Fruit fly (Drosophila melanogaster) whole organism, embryonic: ENCODE measurements around the gene CG34313.
A peak's percentile ranks its signal among the peaks of the same experiment; 100 is the strongest.

Source experiments
- Awh ChIP-seq: fragments of 200-800 bp; sonication (Bioruptor generic); IDR thresholded peaks from 2 replicates; pipeline ENCODE4, ENCODE4 v1.3.6; 2022; ENCODE audit warnings: missing biosample characterization, missing genetic modification characterization
- B-H2 ChIP-seq: fragments of 200-800 bp; sonication (Bioruptor generic); optimal IDR thresholded peaks from 2 replicates; lab custom pipeline; 2018; ENCODE audit warnings: missing biosample characterization, mild to moderate bottlenecking, missing genetic modification characterization
- BEAF-32 ChIP-seq: fragments of 200-800 bp; sonication (Bioruptor generic); optimal IDR thresholded peaks from 3 replicates; lab custom pipeline; 2017; ENCODE audit warnings: missing biosample characterization, missing genetic modification characterization, mild to moderate bottlenecking, moderate library complexity, missing genetic modification reagents
- CG10267 ChIP-seq: fragments of 200-800 bp; sonication (Bioruptor generic); optimal IDR thresholded peaks from 2 replicates; lab custom pipeline; 2018; ENCODE audit warnings: missing biosample characterization, mild to moderate bottlenecking, missing genetic modification characterization, moderate library complexity
- CG12155 ChIP-seq: fragments of 200-800 bp; sonication (Bioruptor generic); optimal IDR thresholded peaks from 3 replicates; lab custom pipeline; 2016; ENCODE audit warnings: missing biosample characterization, missing genetic modification characterization
- CG12744 ChIP-seq: fragments of 200-800 bp; sonication (Bioruptor generic); optimal IDR thresholded peaks from 2 replicates; lab custom pipeline; 2016; ENCODE audit warnings: missing biosample characterization, missing genetic modification characterization
- CG13287 ChIP-seq: fragments of 200-800 bp; sonication (Bioruptor generic); IDR thresholded peaks from 2 replicates; pipeline ENCODE4 v1.3.6; 2022; ENCODE audit warnings: missing biosample characterization, missing genetic modification characterization; ENCODE audit not compliant: partially characterized antibody
- CG1529 ChIP-seq: fragments of 200-800 bp; sonication (Bioruptor generic); optimal IDR thresholded peaks from 3 replicates; lab custom pipeline; 2018; ENCODE audit warnings: missing biosample characterization, missing genetic modification characterization
- CG16779 ChIP-seq: fragments of 200-800 bp; sonication (Bioruptor generic); IDR thresholded peaks from 2 replicates; pipeline ENCODE4 v1.3.6; 2022; ENCODE audit warnings: missing biosample characterization, missing genetic modification characterization
- CG16815 ChIP-seq: fragments of 200-800 bp; sonication (Bioruptor generic); optimal IDR thresholded peaks from 3 replicates; lab custom pipeline; 2017; ENCODE audit warnings: missing biosample characterization, mild to moderate bottlenecking, missing genetic modification characterization
- CG3838 ChIP-seq: fragments of 200-800 bp; sonication (Bioruptor generic); optimal IDR thresholded peaks from 3 replicates; lab custom pipeline; 2016; ENCODE audit warnings: missing biosample characterization, missing genetic modification characterization
- CG7745 ChIP-seq: fragments of 200-800 bp; sonication (Bioruptor generic); optimal IDR thresholded peaks from 2 replicates; lab custom pipeline; 2018; ENCODE audit warnings: missing biosample characterization, mild to moderate bottlenecking, missing genetic modification characterization, moderate library complexity
- CG8924 ChIP-seq: fragments of 200-800 bp; optimal IDR thresholded peaks from 3 replicates; lab custom pipeline; 2019; ENCODE audit warnings: missing biosample characterization, mild to moderate bottlenecking, missing genetic modification characterization, moderate library complexity
- CG9727 ChIP-seq: fragments of 200-800 bp; sonication (Bioruptor generic); optimal IDR thresholded peaks from 3 replicates; lab custom pipeline; 2017; ENCODE audit warnings: missing biosample characterization, mild to moderate bottlenecking, missing genetic modification characterization
- CG9797 ChIP-seq: fragments of 200-800 bp; sonication (Bioruptor generic); optimal IDR thresholded peaks from 3 replicates; lab custom pipeline; 2018; ENCODE audit warnings: missing biosample characterization, mild to moderate bottlenecking, missing genetic modification characterization
- CrebB ChIP-seq: fragments of 200-800 bp; sonication (Bioruptor generic); optimal IDR thresholded peaks from 3 replicates; lab custom pipeline; 2018; ENCODE audit warnings: missing biosample characterization, mild to moderate bottlenecking, missing genetic modification characterization
- Dek ChIP-seq: fragments of 200-800 bp; sonication (Bioruptor generic); optimal IDR thresholded peaks from 3 replicates; lab custom pipeline; 2019; ENCODE audit warnings: missing biosample characterization, mild to moderate bottlenecking, missing genetic modification characterization, moderate library complexity
- H2.0 ChIP-seq: fragments of 200-800 bp; sonication (Bioruptor generic); IDR thresholded peaks from 2 replicates; pipeline ENCODE4 v1.3.6; 2022; ENCODE audit warnings: missing biosample characterization, missing genetic modification characterization
- HmgD ChIP-seq: fragments of 200-800 bp; sonication (Bioruptor generic); optimal IDR thresholded peaks from 3 replicates; lab custom pipeline; 2016; ENCODE audit warnings: missing biosample characterization, missing genetic modification characterization
- Hr3 ChIP-seq: fragments of 200-800 bp; sonication (Bioruptor generic); optimal IDR thresholded peaks from 3 replicates; lab custom pipeline; 2016; ENCODE audit warnings: missing biosample characterization, missing genetic modification characterization
- MTF-1 ChIP-seq: fragments of 200-800 bp; sonication (Bioruptor generic); optimal IDR thresholded peaks from 2 replicates; lab custom pipeline; 2018; ENCODE audit warnings: missing biosample characterization, mild to moderate bottlenecking, missing genetic modification characterization, borderline replicate concordance
- Mad ChIP-seq: fragments of 200-800 bp; sonication (Bioruptor generic); optimal IDR thresholded peaks from 2 replicates; lab custom pipeline; 2016; ENCODE audit warnings: missing biosample characterization, missing genetic modification characterization
- Nf-YC ChIP-seq: fragments of 200-800 bp; optimal IDR thresholded peaks from 3 replicates; lab custom pipeline; 2019; ENCODE audit warnings: missing biosample characterization, mild to moderate bottlenecking, missing genetic modification characterization, moderate library complexity
- Poxn ChIP-seq: fragments of 200-800 bp; sonication (Bioruptor generic); IDR thresholded peaks from 2 replicates; pipeline ENCODE4 v1.3.6; 2022; ENCODE audit warnings: missing biosample characterization, missing genetic modification characterization
- Ravus ChIP-seq: fragments of 200-800 bp; sonication (Bioruptor generic); IDR thresholded peaks from 2 replicates; pipeline ENCODE4 v1.3.6; 2022; ENCODE audit warnings: missing biosample characterization, missing genetic modification characterization
- Sry-β ChIP-seq: fragments of 200-800 bp; sonication (Bioruptor generic); optimal IDR thresholded peaks from 2 replicates; lab custom pipeline; 2018; ENCODE audit warnings: missing biosample characterization, mild to moderate bottlenecking, missing genetic modification characterization, moderate library complexity
- Usf ChIP-seq: fragments of 200-800 bp; sonication (Bioruptor generic); optimal IDR thresholded peaks from 2 replicates; lab custom pipeline; 2017; ENCODE audit warnings: missing genotype, missing biosample characterization, missing genetic modification characterization
- caup ChIP-seq: fragments of 200-800 bp; sonication (Bioruptor generic); optimal IDR thresholded peaks from 3 replicates; lab custom pipeline; 2017; ENCODE audit warnings: missing biosample characterization, mild to moderate bottlenecking, missing genetic modification characterization, moderate library complexity; ENCODE audit not compliant: severe bottlenecking
- cg ChIP-seq: fragments of 200-800 bp; sonication (Bioruptor generic); optimal IDR thresholded peaks from 3 replicates; lab custom pipeline; 2019; ENCODE audit warnings: missing biosample characterization, mild to moderate bottlenecking, missing genetic modification characterization, moderate library complexity
- crc ChIP-seq: fragments of 200-800 bp; sonication (Bioruptor generic); optimal IDR thresholded peaks from 2 replicates; lab custom pipeline; 2016; ENCODE audit warnings: missing biosample characterization, missing genetic modification characterization
- cwo ChIP-seq: fragments of 200-800 bp; sonication (Bioruptor generic); optimal IDR thresholded peaks from 3 replicates; lab custom pipeline; 2017; ENCODE audit warnings: missing biosample characterization, missing genetic modification characterization, mild to moderate bottlenecking, moderate library complexity, missing genetic modification reagents
- dan ChIP-seq: fragments of 200-800 bp; sonication (Bioruptor generic); IDR thresholded peaks from 2 replicates; pipeline ENCODE4 v1.3.6; 2022; ENCODE audit warnings: missing biosample characterization, missing genetic modification characterization
- dati ChIP-seq: fragments of 200-800 bp; sonication (Bioruptor generic); IDR thresholded peaks from 2 replicates; pipeline ENCODE4 v1.3.6; 2022; ENCODE audit warnings: missing biosample characterization, missing genetic modification characterization
- dmrt11E ChIP-seq: fragments of 200-800 bp; sonication (Bioruptor generic); optimal IDR thresholded peaks from 3 replicates; lab custom pipeline; 2018; ENCODE audit warnings: missing biosample characterization, mild to moderate bottlenecking, missing genetic modification characterization, moderate library complexity
- dpn ChIP-seq, 2 experiments: fragments of 200-800 bp; sonication (Bioruptor generic); optimal IDR thresholded peaks; 3 replicates each; lab custom pipeline; 2016; ENCODE audit warnings: missing biosample characterization in 2 of 2, missing genetic modification characterization in 2 of 2
- dysf ChIP-seq: fragments of 200-800 bp; sonication (Bioruptor generic); IDR thresholded peaks from 3 replicates; pipeline ENCODE4 v1.3.6; 2022; ENCODE audit warnings: missing biosample characterization, missing genetic modification characterization
- en ChIP-seq: fragments of 200-800 bp; sonication (Bioruptor generic); optimal IDR thresholded peaks from 2 replicates; lab custom pipeline; 2016; ENCODE audit warnings: missing biosample characterization, missing genetic modification characterization
- fru ChIP-seq: fragments of >200 bp; optimal IDR thresholded peaks from 2 replicates; lab custom pipeline; 2017
- ftz-f1 ChIP-seq: fragments of 200-800 bp; sonication (Bioruptor generic); optimal IDR thresholded peaks from 2 replicates; lab custom pipeline; 2016; ENCODE audit warnings: missing biosample characterization, missing genetic modification characterization
- gsb-n ChIP-seq: fragments of 200-800 bp; sonication (Bioruptor generic); optimal IDR thresholded peaks from 3 replicates; lab custom pipeline; 2018; ENCODE audit warnings: missing biosample characterization, mild to moderate bottlenecking, missing genetic modification characterization
- hth ChIP-seq: fragments of >200 bp; optimal IDR thresholded peaks from 2 replicates; lab custom pipeline; 2017; ENCODE audit warnings: inconsistent platforms
- mirr ChIP-seq: fragments of 200-800 bp; sonication (Bioruptor generic); optimal IDR thresholded peaks from 3 replicates; lab custom pipeline; 2018; ENCODE audit warnings: missing biosample characterization, mild to moderate bottlenecking, missing genetic modification characterization
- nau ChIP-seq: fragments of 200-800 bp; sonication (Bioruptor generic); optimal IDR thresholded peaks from 3 replicates; lab custom pipeline; 2017; ENCODE audit warnings: missing biosample characterization, mild to moderate bottlenecking, missing genetic modification characterization, missing genetic modification reagents
- pnt ChIP-seq: fragments of 200-800 bp; sonication (Bioruptor generic); optimal IDR thresholded peaks from 3 replicates; lab custom pipeline; 2016; ENCODE audit warnings: missing biosample characterization, missing genetic modification characterization
- sc ChIP-seq, 3 experiments: fragments of >200 bp in 2 of 3; fragments of 200-800 bp in 1 of 3; sonication (Bioruptor generic) in 1 of 3; optimal IDR thresholded peaks; 2 replicates in 2 of 3; 3 replicates in 1 of 3; lab custom pipeline; 2017; ENCODE audit warnings: mild to moderate bottlenecking in 1 of 3, missing biosample characterization in 1 of 3, missing genetic modification characterization in 1 of 3, missing genetic modification reagents in 1 of 3
- schlank ChIP-seq: fragments of 200-800 bp; sonication (Bioruptor generic); optimal IDR thresholded peaks from 2 replicates; lab custom pipeline; 2018; ENCODE audit warnings: missing biosample characterization, mild to moderate bottlenecking, missing genetic modification characterization
- sens ChIP-seq: fragments of 200-800 bp; sonication (Bioruptor generic); peaks from one replicate; lab custom pipeline; 2016; ENCODE audit warnings: missing biosample characterization, missing genetic modification characterization
- seq ChIP-seq: fragments of 200-800 bp; sonication (Bioruptor generic); IDR thresholded peaks from 2 replicates; pipeline ENCODE4 v1.3.6; 2022; ENCODE audit warnings: missing biosample characterization, missing genetic modification characterization
- toy ChIP-seq: fragments of 200-800 bp; sonication (Bioruptor generic); IDR thresholded peaks from 2 replicates; pipeline ENCODE4 v1.3.6; 2022; ENCODE audit warnings: missing biosample characterization, missing genetic modification characterization
- trh ChIP-seq: fragments of 200-800 bp; sonication (Bioruptor generic); optimal IDR thresholded peaks from 2 replicates; lab custom pipeline; 2016; ENCODE audit warnings: missing biosample characterization, missing genetic modification characterization
- tx ChIP-seq: fragments of 200-800 bp; sonication (Bioruptor generic); optimal IDR thresholded peaks from 2 replicates; lab custom pipeline; 2016; ENCODE audit warnings: missing biosample characterization, missing genetic modification characterization
- unpg ChIP-seq: fragments of 200-800 bp; sonication (Bioruptor generic); optimal IDR thresholded peaks from 3 replicates; lab custom pipeline; 2018; ENCODE audit warnings: missing biosample characterization, mild to moderate bottlenecking, missing genetic modification characterization, moderate library complexity

The CG34313 gene

DNA sequence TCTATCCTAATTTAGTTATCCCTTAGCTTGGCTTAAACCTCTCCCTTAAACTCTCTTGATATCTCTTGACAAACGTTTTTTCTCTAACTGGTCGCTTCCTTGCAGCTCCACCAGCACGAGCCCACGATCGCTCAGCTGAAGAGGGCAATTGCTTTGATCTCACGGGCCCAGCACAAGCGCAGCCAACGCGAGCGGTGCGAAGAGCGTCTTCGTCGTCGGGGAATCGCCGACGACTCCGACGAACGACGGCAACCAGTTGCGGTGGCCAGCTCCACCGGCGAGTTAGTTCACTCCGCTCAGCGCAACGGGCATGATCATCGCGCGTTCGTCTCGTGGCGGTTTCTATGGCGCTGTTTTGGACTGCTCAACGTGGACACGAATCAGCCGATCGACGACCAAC lies 1.6 kb downstream of the CG34313 start (continued):
- no peak for TF ChIP-seq Poxn (GFP tag; lab: Robert Waterston, UW)
- peak; percentile 10 for TF ChIP-seq caup (GFP tag; lab: Kevin White, UChicago)
- TF ChIP-seq CG12744 (GFP tag; lab: Kevin White, UChicago) = no peak
- TF ChIP-seq Awh (GFP tag; lab: Robert Waterston, UW) = no peak
- no peak for TF ChIP-seq CG10267 (tag; lab: Kevin White, UChicago)
- no peak for TF ChIP-seq schlank
- TF ChIP-seq CrebB (tag; lab: Kevin White, UChicago) = no peak
- TF ChIP-seq H2.0 (GFP tag; lab: Robert Waterston, UW) = no peak
- no peak for TF ChIP-seq sc (optimal IDR thresholded peaks at IDR 0.05; lab: Kevin White, UChicago)
- no peak for TF ChIP-seq sc (GFP tag; optimal IDR thresholded peaks at IDR 0.05; lab: Kevin White, UChicago)
- no peak for TF ChIP-seq MTF-1 (GFP tag; lab: Kevin White, UChicago)
- TF ChIP-seq sens (GFP tag; lab: Kevin White, UChicago) = peak; percentile 68
- no peak for TF ChIP-seq dpn (GFP tag; optimal IDR thresholded peaks at IDR 0.05; lab: Kevin White, UChicago)
- no peak for TF ChIP-seq CG8924 (tag; lab: Kevin White, UChicago)
- TF ChIP-seq en (GFP tag; lab: Kevin White, UChicago) = no peak
- no peak for TF ChIP-seq CG16779 (GFP tag; lab: Robert Waterston, UW)
- no peak for TF ChIP-seq crc (GFP tag; lab: Kevin White, UChicago)
- no peak for TF ChIP-seq Ravus (GFP tag; lab: Robert Waterston, UW)
- no peak for TF ChIP-seq pnt (GFP tag; lab: Kevin White, UChicago)
- TF ChIP-seq Mad (GFP tag; lab: Kevin White, UChicago) = no peak
- no peak for TF ChIP-seq Hr3 (GFP tag; lab: Kevin White, UChicago)
- TF ChIP-seq Sry-β (GFP tag; lab: Kevin White, UChicago) = no peak
- no peak for TF ChIP-seq dati (GFP tag; lab: Robert Waterston, UW)
- no peak for TF ChIP-seq CG1529 (GFP tag; lab: Kevin White, UChicago)
- peak; percentile 4 for TF ChIP-seq BEAF-32 (GFP tag; lab: Kevin White, UChicago)
- no peak for TF ChIP-seq CG9797 (GFP tag; lab: Kevin White, UChicago)
- no peak for TF ChIP-seq cg (GFP tag; lab: Kevin White, UChicago)
- TF ChIP-seq CG3838 (GFP tag; lab: Kevin White, UChicago) = no peak
- no peak for TF ChIP-seq trh
- TF ChIP-seq nau (GFP tag; lab: Kevin White, UChicago) = no peak
- TF ChIP-seq Nf-YC (tag; lab: Kevin White, UChicago) = peak; percentile 30
- TF ChIP-seq hth (lab: Kevin White, UChicago) = no peak
- TF ChIP-seq ftz-f1 (GFP tag; lab: Kevin White, UChicago) = no peak
- TF ChIP-seq CG16815 (GFP tag; lab: Kevin White, UChicago) = no peak
- TF ChIP-seq Usf (GFP tag; lab: Kevin White, UChicago) = no peak
- no peak for TF ChIP-seq CG12155 (GFP tag; lab: Kevin White, UChicago)
- TF ChIP-seq seq (GFP tag; lab: Robert Waterston, UW) = no peak; the same call in 1 of the 2 replicates
- peak; percentile 25 for TF ChIP-seq mirr (GFP tag; lab: Kevin White, UChicago)
- peak; percentile 17 for TF ChIP-seq cwo (GFP tag; lab: Kevin White, UChicago)
- no peak for TF ChIP-seq B-H2 (GFP tag; lab: Kevin White, UChicago)
- TF ChIP-seq CG7745 (tag; lab: Kevin White, UChicago) = no peak
- TF ChIP-seq Dek = no peak
- TF ChIP-seq CG13287 (GFP tag; lab: Robert Waterston, UW) = peak; percentile 59
- no peak for TF ChIP-seq dysf (GFP tag; lab: Robert Waterston, UW)
- TF ChIP-seq toy (GFP tag; lab: Robert Waterston, UW) = no peak
- no peak for TF ChIP-seq dmrt11E (tag; lab: Kevin White, UChicago)
- no peak for TF ChIP-seq unpg (GFP tag; lab: Kevin White, UChicago)
- no peak for TF ChIP-seq gsb-n (tag; lab: Kevin White, UChicago)
- TF ChIP-seq tx (GFP tag; lab: Kevin White, UChicago) = no peak
- no peak for TF ChIP-seq HmgD (GFP tag; lab: Kevin White, UChicago)
- TF ChIP-seq fru (lab: Kevin White, UChicago) = no peak
- TF ChIP-seq CG9727 (GFP tag; lab: Kevin White, UChicago) = no peak
- TF ChIP-seq dan = no peak
